Fruit fly (Drosophila melanogaster) whole organism, prepupa: Measurements from ENCODE around the gene Inx3.

Experiments
- Blimp-1 ChIP-seq: fragments of 200-800 bp; sonication (Bioruptor generic); optimal IDR thresholded peaks from 3 replicates; lab custom pipeline; 2017; ENCODE audit warnings: missing biosample characterization, missing genetic modification characterization, mild to moderate bottlenecking, moderate library complexity, missing genetic modification reagents
- CG11294 ChIP-seq: fragments of 200-800 bp; sonication (Bioruptor generic); IDR thresholded peaks from 2 replicates; pipeline ENCODE4 v1.3.6; 2022; ENCODE audit warnings: missing biosample characterization, missing genetic modification characterization
- CG11762 ChIP-seq: fragments of 200-800 bp; sonication (Bioruptor generic); optimal IDR thresholded peaks from 3 replicates; lab custom pipeline; 2016; ENCODE audit warnings: missing biosample characterization, missing genetic modification characterization; ENCODE audit not compliant: insufficient read depth
- CG11902 ChIP-seq: fragments of 200-800 bp; sonication (Bioruptor generic); optimal IDR thresholded peaks from 3 replicates; lab custom pipeline; 2016; ENCODE audit warnings: missing biosample characterization, missing genetic modification characterization
- CG15336 ChIP-seq: fragments of 200-800 bp; sonication (Bioruptor generic); IDR thresholded peaks from 2 replicates; pipeline ENCODE4 v1.3.6; 2022; ENCODE audit warnings: missing biosample characterization, missing genetic modification characterization
- CG1621 ChIP-seq: fragments of 200-800 bp; sonication (Bioruptor generic); optimal IDR thresholded peaks from 3 replicates; lab custom pipeline; 2018; ENCODE audit warnings: missing biosample characterization, mild to moderate bottlenecking, missing genetic modification characterization
- CG16779 ChIP-seq: fragments of 200-800 bp; sonication (Bioruptor generic); optimal IDR thresholded peaks from 3 replicates; lab custom pipeline; 2017; ENCODE audit warnings: missing biosample characterization, mild to moderate bottlenecking, missing genetic modification characterization
- CG32006 ChIP-seq: fragments of 200-800 bp; sonication (Bioruptor generic); optimal IDR thresholded peaks from 3 replicates; lab custom pipeline; 2017; ENCODE audit warnings: missing biosample characterization, mild to moderate bottlenecking, missing genetic modification characterization
- CG34406 ChIP-seq: fragments of 200-800 bp; sonication (Bioruptor generic); optimal IDR thresholded peaks from 3 replicates; lab custom pipeline; 2016; ENCODE audit warnings: missing biosample characterization, missing genetic modification characterization
- CG6163 ChIP-seq: fragments of 200-800 bp; sonication (Bioruptor generic); IDR thresholded peaks from 3 replicates; pipeline ENCODE4 v1.3.6; 2022; ENCODE audit warnings: missing biosample characterization, missing genetic modification characterization
- CG6276 ChIP-seq: fragments of 200-800 bp; sonication (Bioruptor generic); optimal IDR thresholded peaks from 2 replicates; lab custom pipeline; 2017; ENCODE audit warnings: missing biosample characterization, mild to moderate bottlenecking, missing genetic modification characterization
- CG6792 ChIP-seq: fragments of 200-800 bp; sonication (Bioruptor generic); optimal IDR thresholded peaks from 3 replicates; lab custom pipeline; 2016; ENCODE audit warnings: missing biosample characterization, missing genetic modification characterization
- CG7368 ChIP-seq: fragments of 200-800 bp; sonication (Bioruptor generic); optimal IDR thresholded peaks from 3 replicates; lab custom pipeline; 2016; ENCODE audit warnings: missing biosample characterization, missing genetic modification characterization
- CG8119 ChIP-seq: fragments of 200-800 bp; sonication (Bioruptor generic); IDR thresholded peaks from 3 replicates; pipeline ENCODE4 v1.3.6; 2022; ENCODE audit warnings: missing biosample characterization, missing genetic modification characterization
- CG8632 ChIP-seq: fragments of 200-800 bp; sonication (Bioruptor generic); optimal IDR thresholded peaks from 3 replicates; lab custom pipeline; 2016; ENCODE audit warnings: missing biosample characterization, missing genetic modification characterization
- CG9139 ChIP-seq: fragments of 200-800 bp; sonication (Bioruptor generic); optimal IDR thresholded peaks from 3 replicates; lab custom pipeline; 2017; ENCODE audit warnings: missing biosample characterization, mild to moderate bottlenecking, missing genetic modification characterization
- Eip75B ChIP-seq: fragments of 200-800 bp; sonication (Bioruptor generic); optimal IDR thresholded peaks from 3 replicates; lab custom pipeline; 2016; ENCODE audit warnings: missing biosample characterization, missing genetic modification characterization
- Eip78C ChIP-seq: fragments of 200-800 bp; sonication (Bioruptor generic); peaks from one replicate; lab custom pipeline; 2016; ENCODE audit warnings: missing biosample characterization, missing genetic modification characterization
- Eip93F ChIP-seq: fragments of 200-800 bp; sonication (Bioruptor generic); optimal IDR thresholded peaks from 2 replicates; lab custom pipeline; 2016; ENCODE audit warnings: missing biosample characterization, mild to moderate bottlenecking, missing genetic modification characterization
- Gug ChIP-seq: fragments of 200-800 bp; sonication (Bioruptor generic); IDR thresholded peaks from 2 replicates; pipeline ENCODE4 v1.3.6; 2022; ENCODE audit warnings: missing biosample characterization, missing genetic modification characterization
- Hr38 ChIP-seq: sonication (Bioruptor generic); optimal IDR thresholded peaks from 2 replicates; lab custom pipeline; 2016; ENCODE audit warnings: missing biosample characterization, missing genetic modification characterization
- Hr4 ChIP-seq: fragments of 200-800 bp; sonication (Bioruptor generic); optimal IDR thresholded peaks from 3 replicates; lab custom pipeline; 2016; ENCODE audit warnings: missing biosample characterization, missing genetic modification characterization
- Smox ChIP-seq: fragments of 200-800 bp; sonication (Bioruptor generic); optimal IDR thresholded peaks from 3 replicates; lab custom pipeline; 2016; ENCODE audit warnings: missing biosample characterization, missing genetic modification characterization
- Sox102F ChIP-seq: fragments of 200-800 bp; sonication (Bioruptor generic); optimal IDR thresholded peaks from 2 replicates; lab custom pipeline; 2016; ENCODE audit warnings: missing biosample characterization, mild to moderate bottlenecking, missing genetic modification characterization
- Sox15 ChIP-seq: fragments of 200-800 bp; sonication (Bioruptor generic); optimal IDR thresholded peaks from 3 replicates; lab custom pipeline; 2016; ENCODE audit warnings: missing biosample characterization, missing genetic modification characterization
- achi ChIP-seq: fragments of 200-800 bp; sonication (Bioruptor generic); optimal IDR thresholded peaks from 3 replicates; lab custom pipeline; 2016; ENCODE audit warnings: missing biosample characterization, missing genetic modification characterization
- acj6 ChIP-seq: fragments of 200-800 bp; sonication (Bioruptor generic); optimal IDR thresholded peaks from 3 replicates; lab custom pipeline; 2016; ENCODE audit warnings: missing biosample characterization, missing genetic modification characterization
- cyc ChIP-seq: fragments of 200-800 bp; sonication (Bioruptor generic); optimal IDR thresholded peaks from 3 replicates; lab custom pipeline; 2016; ENCODE audit warnings: missing biosample characterization, missing genetic modification characterization
- dsx ChIP-seq: fragments of 200-800 bp; optimal IDR thresholded peaks from 3 replicates; lab custom pipeline; 2019; ENCODE audit warnings: missing biosample characterization, mild to moderate bottlenecking, missing genetic modification characterization, moderate library complexity; ENCODE audit not compliant: poor library complexity, severe bottlenecking
- eg ChIP-seq: fragments of 200-800 bp; sonication (Bioruptor generic); IDR thresholded peaks from 3 replicates; pipeline ENCODE4 v1.3.6; 2022; ENCODE audit warnings: missing biosample characterization, missing genetic modification characterization
- esn ChIP-seq: fragments of 200-800 bp; sonication (Bioruptor generic); optimal IDR thresholded peaks from 2 replicates; lab custom pipeline; 2016; ENCODE audit warnings: missing biosample characterization, mild to moderate bottlenecking, missing genetic modification characterization, moderate library complexity
- fd85E ChIP-seq: fragments of 200-800 bp; sonication (Bioruptor generic); optimal IDR thresholded peaks from 3 replicates; lab custom pipeline; 2016; ENCODE audit warnings: missing biosample characterization, missing genetic modification characterization
- fkh ChIP-seq: fragments of 200-800 bp; sonication (Bioruptor generic); optimal IDR thresholded peaks from 3 replicates; lab custom pipeline; 2017; ENCODE audit warnings: missing biosample characterization, mild to moderate bottlenecking, missing genetic modification characterization, moderate library complexity
- lz ChIP-seq: fragments of 200-800 bp; sonication (Bioruptor generic); optimal IDR thresholded peaks from 3 replicates; lab custom pipeline; 2016; ENCODE audit warnings: missing biosample characterization, missing genetic modification characterization
- salr ChIP-seq, 2 experiments: fragments of 200-800 bp; sonication (Bioruptor generic); optimal IDR thresholded peaks; 3 replicates each; lab custom pipeline; 2016 to 2018; ENCODE audit warnings: missing biosample characterization in 2 of 2, missing genetic modification characterization in 2 of 2, mild to moderate bottlenecking in 1 of 2
- svp ChIP-seq: fragments of 200-800 bp; sonication (Bioruptor generic); peaks from one replicate; lab custom pipeline; 2016; ENCODE audit warnings: missing biosample characterization, missing genetic modification characterization
- topi ChIP-seq: fragments of 200-800 bp; sonication (Bioruptor generic); optimal IDR thresholded peaks from 3 replicates; lab custom pipeline; 2016; ENCODE audit warnings: missing biosample characterization, missing genetic modification characterization

Inx3 gene

DNA sequence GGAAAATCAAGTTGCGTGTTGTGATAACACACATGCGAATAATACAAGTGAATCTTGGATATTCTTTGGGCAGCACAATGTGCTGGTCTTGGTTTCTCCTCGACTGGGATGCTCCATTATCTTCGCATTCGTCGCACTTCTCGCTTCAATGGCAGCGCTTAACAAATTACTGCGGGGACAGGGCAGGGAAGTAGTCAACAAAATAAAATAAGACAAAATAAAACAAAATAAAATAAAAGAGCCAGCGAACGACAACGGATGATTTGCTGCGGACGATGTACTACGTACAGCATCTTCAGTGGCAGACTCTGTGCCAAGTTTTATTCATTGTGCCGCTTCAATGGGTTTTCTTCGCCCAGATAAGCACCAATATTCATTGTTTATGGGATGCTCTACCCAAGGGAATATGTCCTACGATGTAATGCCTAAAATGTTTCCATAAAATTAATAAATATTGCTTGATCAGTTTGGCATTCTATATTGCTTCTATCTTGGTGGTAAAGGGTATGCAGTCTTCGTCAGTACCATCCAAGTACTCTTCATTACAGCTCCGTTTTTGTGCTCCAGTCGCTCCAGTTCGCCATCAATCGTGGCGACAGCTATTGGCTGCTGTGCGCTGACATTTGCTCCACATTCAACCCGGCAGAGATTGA is 12.3 kb downstream of the Inx3 start (continued):
- peak; percentile 67 for TF ChIP-seq dsx (GFP tag; lab: Kevin White, UChicago)
- TF ChIP-seq CG6163 (GFP tag; lab: Robert Waterston, UW) = peak; percentile 86
- TF ChIP-seq Sox15 (GFP tag; lab: Kevin White, UChicago) = peak; percentile 30
- TF ChIP-seq esn (GFP tag; lab: Kevin White, UChicago) = peak; percentile 44
- peak; percentile 88 for TF ChIP-seq Eip78C (GFP tag; lab: Kevin White, UChicago)
- TF ChIP-seq CG34406 (GFP tag; lab: Kevin White, UChicago) = peak; percentile 46
- TF ChIP-seq CG11902 (GFP tag; lab: Kevin White, UChicago) = peak; percentile 39
- peak; percentile 50 for TF ChIP-seq Gug (GFP tag; lab: Robert Waterston, UW)
- no peak for TF ChIP-seq Eip93F (GFP tag; lab: Kevin White, UChicago)
- peak; percentile 8 to 61 for TF ChIP-seq salr (GFP tag; optimal IDR thresholded peaks at IDR 0.05; lab: Kevin White, UChicago)
- TF ChIP-seq cyc = peak; percentile 14
- TF ChIP-seq CG16779 (tag; lab: Kevin White, UChicago) = peak; percentile 66
- TF ChIP-seq CG7368 = peak; percentile 58
- peak; percentile 3 for TF ChIP-seq Smox (GFP tag; lab: Kevin White, UChicago)
- TF ChIP-seq CG32006 = peak; percentile 70
- peak; percentile 73 for TF ChIP-seq CG1621 (tag; lab: Kevin White, UChicago)
- peak; percentile 59 for TF ChIP-seq topi (GFP tag; lab: Kevin White, UChicago)
- TF ChIP-seq CG9139 (GFP tag; lab: Kevin White, UChicago) = peak; percentile 71
- no peak for TF ChIP-seq fkh (GFP tag; lab: Kevin White, UChicago)
- TF ChIP-seq eg (GFP tag; lab: Robert Waterston, UW) = peak; percentile 87
- TF ChIP-seq CG8632 = peak; percentile 60
- TF ChIP-seq CG6792 (GFP tag; lab: Kevin White, UChicago) = peak; percentile 58
- no peak for TF ChIP-seq fd85E (GFP tag; lab: Kevin White, UChicago)
- TF ChIP-seq Sox102F = peak; percentile 41
- TF ChIP-seq acj6 (GFP tag; lab: Kevin White, UChicago) = peak; percentile 59
- TF ChIP-seq, all 60 proteins: peak for 53

DNA sequence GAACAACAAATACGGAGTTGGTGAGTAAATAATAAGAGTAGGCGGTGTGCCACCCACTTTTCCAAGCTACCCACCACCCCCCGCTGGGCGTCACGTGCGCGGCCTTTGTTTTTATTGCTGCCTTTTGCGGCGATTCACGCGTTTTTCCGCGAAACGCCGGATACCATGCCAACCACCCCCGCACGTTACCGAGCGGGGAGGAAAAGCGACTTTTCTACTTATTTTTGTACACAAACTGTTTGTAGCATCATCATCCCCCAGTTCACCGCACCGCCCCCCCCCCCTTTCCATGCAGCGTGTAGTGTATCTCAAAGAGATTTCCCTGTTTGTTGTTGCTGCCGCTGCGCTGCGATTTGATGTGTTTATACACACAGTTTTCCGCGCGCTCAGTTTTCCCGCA is 13.3 kb downstream of the Inx3 start:
- peak; percentile 13 for TF ChIP-seq svp
- TF ChIP-seq eg (GFP tag; lab: Robert Waterston, UW) = 0 out of 3 replicates have a peak, but pooled peaks have one; percentile 22
- TF ChIP-seq lz (GFP tag; lab: Kevin White, UChicago) = no peak
- TF ChIP-seq CG11294 (GFP tag; lab: Robert Waterston, UW) = no peak

DNA sequence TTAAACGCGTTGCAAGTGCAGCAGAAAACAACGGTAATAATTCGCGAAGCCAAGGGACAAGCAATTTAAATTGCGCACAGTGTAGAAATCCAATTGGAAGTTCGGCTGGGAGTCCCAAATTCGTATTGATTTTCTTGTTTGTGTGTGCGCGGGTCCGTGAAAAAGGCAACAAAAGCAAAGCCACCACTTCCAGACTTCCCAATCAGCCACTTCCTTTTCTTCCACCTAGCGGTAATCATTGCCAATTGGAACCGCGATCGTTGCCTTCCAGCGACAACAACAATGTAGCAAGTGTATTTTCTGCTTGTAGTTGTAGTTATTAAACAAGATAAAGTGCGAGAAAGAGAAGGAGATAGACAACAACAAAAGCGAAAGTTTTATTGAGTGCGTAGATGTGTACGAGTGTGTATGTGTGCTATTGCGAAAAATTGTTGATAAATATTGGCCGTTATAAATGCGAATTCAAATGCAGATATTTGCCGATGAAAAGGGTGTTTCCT is 13.9 kb downstream of the Inx3 start:
- TF ChIP-seq dsx (GFP tag; lab: Kevin White, UChicago) (peak; percentile 90), Hr38 (GFP tag; lab: Kevin White, UChicago) (no peak), CG15336 (0 out of 2 replicates have a peak, but pooled peaks have one; percentile 10), esn (GFP tag; lab: Kevin White, UChicago) (peak; percentile 48), Blimp-1 (GFP tag; lab: Kevin White, UChicago) (peak; percentile 88), Hr4 (GFP tag; lab: Kevin White, UChicago) (no peak), Eip75B (GFP tag; lab: Kevin White, UChicago) (peak; percentile 10), achi (no peak), CG11294 (GFP tag; lab: Robert Waterston, UW) (no peak), CG8119 (0 out of 3 replicates have a peak, but pooled peaks have one; percentile 44), CG6276 (peak; percentile 9), Eip78C (GFP tag; lab: Kevin White, UChicago) (peak; percentile 39), topi (GFP tag; lab: Kevin White, UChicago) (no peak), CG11762 (GFP tag; lab: Kevin White, UChicago) (no peak)
